Worm (Caenorhabditis elegans) whole organism, L2 larva: ENCODE results near the gene nas-39.

Experiments used
- ZK546.5 ChIP-seq: sonication (generic microtip); optimal IDR thresholded peaks from 2 replicates; lab custom pipeline; 2017; ENCODE audit warnings: missing biosample characterization, missing genetic modification characterization
- aly-2 ChIP-seq: fragments of 150-350 bp; optimal IDR thresholded peaks from 2 replicates; lab custom pipeline; 2014; ENCODE audit warnings: missing biosample characterization, missing genetic modification characterization
- ama-1 ChIP-seq: fragments of 150-350 bp; optimal IDR thresholded peaks from 2 replicates; lab custom pipeline; 2018; ENCODE audit warnings: inconsistent platforms
- blmp-1 ChIP-seq: sonication (generic microtip); optimal IDR thresholded peaks from 2 replicates; lab custom pipeline; 2017; ENCODE audit warnings: missing genetic modification characterization, mild to moderate bottlenecking, missing compliant biosample characterization, antibody characterized with exemption, moderate library complexity; ENCODE audit not compliant: insufficient read depth
- fos-1 ChIP-seq: fragments of 150-350 bp; optimal IDR thresholded peaks from 2 replicates; lab custom pipeline; 2014; ENCODE audit warnings: missing biosample characterization, missing genetic modification characterization
- lin-11 ChIP-seq: fragments of 150-350 bp; sonication (generic microtip); optimal IDR thresholded peaks from 2 replicates; lab custom pipeline; 2014; ENCODE audit warnings: missing biosample characterization, missing genetic modification characterization, inconsistent platforms, mixed read lengths
- lin-13 ChIP-seq: fragments of 150-350 bp; optimal IDR thresholded peaks from 2 replicates; lab custom pipeline; 2014; ENCODE audit warnings: missing biosample characterization, missing genetic modification reagents, missing genetic modification characterization
- nhr-10 ChIP-seq: sonication (generic microtip); optimal IDR thresholded peaks from 2 replicates; lab custom pipeline; 2017; ENCODE audit warnings: missing biosample characterization, missing genetic modification characterization
- nhr-11 ChIP-seq: fragments of 150-350 bp; optimal IDR thresholded peaks from 2 replicates; lab custom pipeline; 2014; ENCODE audit warnings: missing biosample characterization, missing genetic modification characterization
- nhr-12 ChIP-seq: fragments of 150-350 bp; optimal IDR thresholded peaks from 2 replicates; lab custom pipeline; 2014; ENCODE audit warnings: missing biosample characterization, missing genetic modification characterization
- skn-1 ChIP-seq: sonication (generic microtip); optimal IDR thresholded peaks from 2 replicates; lab custom pipeline; 2017; ENCODE audit warnings: missing biosample characterization, missing genetic modification characterization
- snpc-4 ChIP-seq: fragments of 150-350 bp; optimal IDR thresholded peaks from 2 replicates; lab custom pipeline; 2014; ENCODE audit warnings: missing biosample characterization, missing genetic modification characterization
- unc-55 ChIP-seq: fragments of 150-350 bp; sonication (generic microtip); optimal IDR thresholded peaks from 3 replicates; lab custom pipeline; 2014; ENCODE audit warnings: missing biosample characterization, missing genetic modification reagents, missing genetic modification characterization
- ztf-11 ChIP-seq: sonication (generic microtip); optimal IDR thresholded peaks from 2 replicates; lab custom pipeline; 2017; ENCODE audit warnings: missing biosample characterization, missing genetic modification characterization

ce11 chrX:16409220-16409619 lies 47.5 kb upstream of the nas-39 start:
- TF ChIP-seq aly-2 = no peak
- TF ChIP-seq nhr-11 (tag; lab: Kevin White, UChicago) = no peak
- no peak for TF ChIP-seq lin-13
- no peak for TF ChIP-seq snpc-4 (tag; lab: Kevin White, UChicago)
- TF ChIP-seq nhr-10 (tag; lab: Kevin White, UChicago) = no peak
- TF ChIP-seq unc-55 (GFP tag; lab: Kevin White, UChicago) = peak; percentile 54
- TF ChIP-seq lin-11 (tag; lab: Kevin White, UChicago) = no peak
- no peak for TF ChIP-seq ztf-11 (tag; lab: Kevin White, UChicago)
- no peak for TF ChIP-seq nhr-12 (tag; lab: Kevin White, UChicago)
- TF ChIP-seq ama-1 (lab: Kevin White, UChicago) = no peak
- no peak for TF ChIP-seq blmp-1 (tag; lab: Kevin White, UChicago)
- no peak for TF ChIP-seq ZK546.5 (tag; lab: Kevin White, UChicago)
- no peak for TF ChIP-seq fos-1 (tag; lab: Kevin White, UChicago)
- TF ChIP-seq skn-1 = no peak
